Worm (Caenorhabditis elegans): ENCODE measurements around the gene nhr-162.

DNA sequence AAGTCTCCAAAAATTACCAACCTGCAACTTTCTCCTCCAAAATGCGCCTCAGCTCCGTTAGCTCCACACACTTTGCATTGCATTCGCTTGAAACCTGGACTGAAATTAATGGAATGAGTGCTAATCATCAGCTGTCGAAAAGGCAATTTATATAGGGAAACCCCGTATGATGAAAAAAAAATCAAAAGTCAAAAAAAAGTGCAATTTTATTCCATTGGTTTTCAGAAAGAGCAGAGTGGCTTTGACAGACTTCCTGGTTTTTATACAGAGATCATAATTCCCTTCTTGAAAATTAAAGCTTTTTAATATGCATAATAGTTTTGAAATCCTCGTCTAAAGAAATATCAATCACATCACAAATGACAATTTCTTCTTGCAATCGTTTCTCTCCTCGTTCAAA, 4.0 kb downstream of the nhr-162 start, which contains the start of gene nhr-139:
- TF ChIP-seq ztf-23 (GFP tag; IDR thresholded peaks at IDR 0.05) = no peak
- no peak for TF ChIP-seq T22C8.4 (GFP tag; IDR thresholded peaks at IDR 0.05)
- TF ChIP-seq med-1 (GFP tag; optimal IDR thresholded peaks at IDR 0.05; ENCODE audit: insufficient read depth) = no peak
- TF ChIP-seq ztf-29 (GFP tag; IDR thresholded peaks at IDR 0.05) = no peak
- no peak for TF ChIP-seq flt-1 (GFP tag; IDR thresholded peaks at IDR 0.05)
